Fruit fly (Drosophila melanogaster): Measurements from ENCODE around the gene Nplp4.

Gene Nplp4

dm6 chr2L:1987434-1988191 is 20.6 kb upstream of the Nplp4 start, which contains the start of gene Got2 (continued):
- TF ChIP-seq Sry-δ (GFP tag; optimal IDR thresholded peaks at IDR 0.05), result peak; percentile 11
- TF ChIP-seq CG6813 (GFP tag; optimal IDR thresholded peaks at IDR 0.05), result no peak
- TF ChIP-seq Sry-β (GFP tag; optimal IDR thresholded peaks at IDR 0.05), result peak; percentile 91
- TF ChIP-seq CG1832 (GFP tag; optimal IDR thresholded peaks at IDR 0.05), result peak; percentile 74
- TF ChIP-seq fd96Cb (tag; optimal IDR thresholded peaks at IDR 0.05), result peak; percentile 6
- no peak for TF ChIP-seq CG4328 (GFP tag; optimal IDR thresholded peaks at IDR 0.05)
- TF ChIP-seq CG4404 (GFP tag; IDR thresholded peaks at IDR 0.05), result no peak
- TF ChIP-seq dysf (GFP tag; IDR thresholded peaks at IDR 0.05), result peak; percentile 22; the same call in 1 of the 3 replicates
- TF ChIP-seq CG4282 (GFP tag; optimal IDR thresholded peaks at IDR 0.05), result no peak
- no peak for TF ChIP-seq Ravus (GFP tag; IDR thresholded peaks at IDR 0.05)
- peak; percentile 85 for TF ChIP-seq knrl (GFP tag; IDR thresholded peaks at IDR 0.05; ENCODE audit: partially characterized antibody)
- peak; percentile 57 for TF ChIP-seq slbo (GFP tag; IDR thresholded peaks at IDR 0.05)
- peak; percentile 81 for TF ChIP-seq bbx (GFP tag; IDR thresholded peaks at IDR 0.05; ENCODE audit: partially characterized antibody)
- no peak for TF ChIP-seq CG1792 (GFP tag; optimal IDR thresholded peaks at IDR 0.05)
- TF ChIP-seq vfl (GFP tag; optimal IDR thresholded peaks at IDR 0.05), result peak; percentile 5
- TF ChIP-seq CG18262 (tag; optimal IDR thresholded peaks at IDR 0.05), result no peak
- peak; percentile 29 for TF ChIP-seq CG15269 (tag; optimal IDR thresholded peaks at IDR 0.05)
- peak; percentile 78 for TF ChIP-seq vnd (GFP tag; IDR thresholded peaks at IDR 0.05; ENCODE audit: partially characterized antibody)
- peak; percentile 87 for TF ChIP-seq sna (GFP tag; IDR thresholded peaks at IDR 0.05; ENCODE audit: partially characterized antibody)
- TF ChIP-seq Tbp (GFP tag; optimal IDR thresholded peaks at IDR 0.05), result no peak
- peak; percentile 37; the same call in 1 of the 2 replicates for TF ChIP-seq Ada2b (GFP tag; IDR thresholded peaks at IDR 0.05)
- TF ChIP-seq Meics (GFP tag; optimal IDR thresholded peaks at IDR 0.05), result peak; percentile 52
- peak; percentile 88 for TF ChIP-seq Bgb (GFP tag; IDR thresholded peaks at IDR 0.05; ENCODE audit: partially characterized antibody)
- TF ChIP-seq sob (GFP tag; IDR thresholded peaks at IDR 0.05), result peak; percentile 32; the same call in 1 of the 2 replicates
- TF ChIP-seq Deaf1 (tag; optimal IDR thresholded peaks at IDR 0.05), result peak; percentile 12
- TF ChIP-seq amos (GFP tag; IDR thresholded peaks at IDR 0.05; ENCODE audit: partially characterized antibody), result peak; percentile 87
- no peak for TF ChIP-seq sisA (GFP tag; IDR thresholded peaks at IDR 0.05)
- TF ChIP-seq CG11085 (GFP tag; IDR thresholded peaks at IDR 0.05), result no peak
- TF ChIP-seq NfI (GFP tag; optimal IDR thresholded peaks at IDR 0.05), result no peak
- TF ChIP-seq Dbx (GFP tag; IDR thresholded peaks at IDR 0.05), result 0 out of 3 replicates have a peak, but pooled peaks have one; percentile 29
- no peak for TF ChIP-seq prd (optimal IDR thresholded peaks at IDR 0.05)
- 0 out of 3 replicates have a peak, but pooled peaks have one; percentile 32 for TF ChIP-seq prd (GFP tag; IDR thresholded peaks at IDR 0.05)
- TF ChIP-seq CG7786 (GFP tag; optimal IDR thresholded peaks at IDR 0.05), result peak; percentile 8
- no peak for TF ChIP-seq Med (GFP tag)
- TF ChIP-seq Scr (GFP tag; IDR thresholded peaks at IDR 0.05; ENCODE audit: partially characterized antibody), result peak; percentile 84
- TF ChIP-seq Hr51 (GFP tag; optimal IDR thresholded peaks at IDR 0.05), result peak in 1 of 2 experiments; percentile 23
- peak; percentile 62 for TF ChIP-seq CG9932 (GFP tag; IDR thresholded peaks at IDR 0.05)
- TF ChIP-seq Adf1 (GFP tag; IDR thresholded peaks at IDR 0.05), result peak; percentile 25; the same call in 1 of the 2 replicates
- TF ChIP-seq chif (GFP tag; optimal IDR thresholded peaks at IDR 0.05), result no peak
- 0 out of 2 replicates have a peak, but pooled peaks have one; percentile 20 for TF ChIP-seq aop (GFP tag; IDR thresholded peaks at IDR 0.05)
- TF ChIP-seq row (GFP tag; IDR thresholded peaks at IDR 0.05), result peak; percentile 85
- peak; percentile 25; the same call in 1 of the 2 replicates for TF ChIP-seq lmd (GFP tag; IDR thresholded peaks at IDR 0.05)
- peak; percentile 49 for TF ChIP-seq Sox102F (GFP tag; optimal IDR thresholded peaks at IDR 0.05)
- peak; percentile 95 for TF ChIP-seq CG5180 (GFP tag; optimal IDR thresholded peaks at IDR 0.05)
- peak; percentile 70 for TF ChIP-seq Hmr (GFP tag; optimal IDR thresholded peaks at IDR 0.05)
- peak; percentile 87 for TF ChIP-seq inv (GFP tag; IDR thresholded peaks at IDR 0.05; ENCODE audit: partially characterized antibody)
- TF ChIP-seq CG11456 (GFP tag; IDR thresholded peaks at IDR 0.05), result no peak
- TF ChIP-seq Dref (GFP tag; IDR thresholded peaks at IDR 0.05), result peak; percentile 54

Data from whole organism, embryonic.